Worm (Caenorhabditis elegans): ENCODE measurements around the gene era-1.

- TF ChIP-seq ztf-11 (tag; optimal IDR thresholded peaks at IDR 0.05) = no peak
- no peak for TF ChIP-seq nhr-12 (tag; optimal IDR thresholded peaks at IDR 0.05)
- no peak for TF ChIP-seq unc-62 (GFP tag; optimal IDR thresholded peaks at IDR 0.05)
- TF ChIP-seq ceh-43 (GFP tag; optimal IDR thresholded peaks at IDR 0.05) = no peak
- TF ChIP-seq lin-13 (tag; optimal IDR thresholded peaks at IDR 0.05) = no peak
- TF ChIP-seq unc-39 (tag; optimal IDR thresholded peaks at IDR 0.05) = no peak
- TF ChIP-seq drap-1 (GFP tag; optimal IDR thresholded peaks at IDR 0.05) = no peak
- TF ChIP-seq sptf-1 (tag; optimal IDR thresholded peaks at IDR 0.05) = no peak
- TF ChIP-seq lsy-2 (tag; optimal IDR thresholded peaks at IDR 0.05) = no peak
- no peak for TF ChIP-seq mep-1 (tag; optimal IDR thresholded peaks at IDR 0.05)
These were observed 16.9 kb upstream of the era-1 start for ce11 chrV:6685963-6686362.

Measured in whole organism, mixed stage, embryonic.